Fruit fly (Drosophila melanogaster) Kc167 (cell line): ENCODE data around the gene CG31751.

Source experiments
- Sin3A ChIP-seq: fragments of >200 bp; optimal IDR thresholded peaks from 2 replicates; lab custom pipeline; 2018; ENCODE audit warnings: missing external identifiers
- h ChIP-seq: fragments of >200 bp; optimal IDR thresholded peaks from 3 replicates; lab custom pipeline; 2018; ENCODE audit warnings: missing external identifiers
- psq ChIP-seq: fragments of >200 bp; optimal IDR thresholded peaks from 2 replicates; lab custom pipeline; 2017; ENCODE audit warnings: missing external identifiers
- ttk ChIP-seq: sonication (Bioruptor generic); optimal IDR thresholded peaks from 2 replicates; lab custom pipeline; 2017; ENCODE audit warnings: missing external identifiers

- TF ChIP-seq h: no peak
- no peak for TF ChIP-seq psq (lab: Kevin White, UChicago)
- no peak for TF ChIP-seq ttk (lab: Kevin White, UChicago)
- TF ChIP-seq Sin3A (lab: Kevin White, UChicago): no peak
Observed at dm6 chr2L:18638945-18639344, 38.1 kb upstream of the CG31751 start.
